Worm (Caenorhabditis elegans): ENCODE results near the gene puf-3.

ce11 chrIV:13540165-13540564 is 28.2 kb upstream of the puf-3 start, which contains the start of gene rsd-2:
- TF ChIP-seq ama-1 (optimal IDR thresholded peaks at IDR 0.05) (no peak), tra-4 (tag; optimal IDR thresholded peaks at IDR 0.05) (no peak), hmg-4 (GFP tag; optimal IDR thresholded peaks at IDR 0.05) (no peak)

Data from whole organism, early embryonic.